Fruit fly (Drosophila melanogaster): ENCODE data around the gene NijA.

Gene NijA

DNA sequence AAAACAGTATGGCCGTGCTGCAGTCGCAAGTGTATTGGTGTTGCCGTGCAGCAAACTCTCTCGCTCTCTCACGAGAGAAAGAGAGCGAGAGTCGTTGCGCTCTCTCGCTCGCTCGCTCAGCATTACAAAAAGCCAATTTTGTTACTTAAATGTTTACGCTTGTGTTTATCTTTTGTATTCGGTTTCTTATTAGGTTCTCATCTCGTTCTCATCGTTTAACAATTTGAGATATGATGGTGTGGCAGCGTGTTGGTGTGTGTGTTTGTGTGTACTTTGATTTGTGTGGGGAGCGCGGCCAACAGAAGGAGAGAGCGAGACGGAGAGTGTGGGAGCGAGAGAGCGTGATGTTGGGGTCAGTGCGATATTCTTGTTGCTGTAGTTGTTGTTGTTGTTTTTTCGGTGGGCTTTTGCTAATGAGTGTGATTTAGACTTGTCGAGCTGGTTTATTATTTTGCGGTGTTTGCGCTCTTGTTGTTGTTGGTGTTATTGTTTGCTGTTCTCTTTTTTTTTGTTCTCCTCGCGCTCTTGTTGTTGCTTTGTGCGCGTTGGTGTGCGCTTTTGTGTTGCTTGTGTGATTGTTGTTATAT, 40.5 kb upstream of the NijA start (continued):
- TF ChIP-seq kni (GFP tag; optimal IDR thresholded peaks at IDR 0.05) (peak; percentile 95), nerfin-2 (GFP tag; IDR thresholded peaks at IDR 0.05; ENCODE audit: partially characterized antibody) (no peak), CG3407 (GFP tag; optimal IDR thresholded peaks at IDR 0.05) (peak; percentile 58), dimm (GFP tag; IDR thresholded peaks at IDR 0.05) (no peak), CG16779 (GFP tag; IDR thresholded peaks at IDR 0.05) (no peak), CG30020 (tag; optimal IDR thresholded peaks at IDR 0.05) (no peak), CG17829 (tag; optimal IDR thresholded peaks at IDR 0.05) (peak; percentile 26), CG15514 (GFP tag; optimal IDR thresholded peaks at IDR 0.05) (peak; percentile 67), fd3F (GFP tag; optimal IDR thresholded peaks at IDR 0.05) (no peak), BtbVII (GFP tag; optimal IDR thresholded peaks at IDR 0.05) (peak; percentile 65), bigmax (GFP tag; optimal IDR thresholded peaks at IDR 0.05) (no peak), Tbp (GFP tag; optimal IDR thresholded peaks at IDR 0.05) (no peak), CG7928 (GFP tag; optimal IDR thresholded peaks at IDR 0.05) (no peak), CG33557 (GFP tag; optimal IDR thresholded peaks at IDR 0.05) (peak; percentile 55), emc (GFP tag; optimal IDR thresholded peaks at IDR 0.05) (no peak), CG11085 (GFP tag; IDR thresholded peaks at IDR 0.05) (no peak), tna (GFP tag; IDR thresholded peaks at IDR 0.05; ENCODE audit: partially characterized antibody) (no peak), yki (optimal IDR thresholded peaks at IDR 0.05) (peak; percentile 93), Lim3 (GFP tag; IDR thresholded peaks at IDR 0.05) (no peak), CG3281 (GFP tag; optimal IDR thresholded peaks at IDR 0.05) (peak; percentile 35), CG7372 (GFP tag; IDR thresholded peaks at IDR 0.05) (no peak), ewg (GFP tag; optimal IDR thresholded peaks at IDR 0.05) (no peak), CG31365 (tag; optimal IDR thresholded peaks at IDR 0.05) (peak; percentile 23), Mes4 (GFP tag; optimal IDR thresholded peaks at IDR 0.05) (no peak), fd64A (GFP tag; optimal IDR thresholded peaks at IDR 0.05) (peak; percentile 63), CG8290 (GFP tag; optimal IDR thresholded peaks at IDR 0.05) (no peak), CG8290 (tag; optimal IDR thresholded peaks at IDR 0.05) (peak; percentile 35 to 56), CG10267 (tag; optimal IDR thresholded peaks at IDR 0.05) (no peak), CG6765 (GFP tag; optimal IDR thresholded peaks at IDR 0.05) (peak; percentile 20), CG2199 (GFP tag; IDR thresholded peaks at IDR 0.05) (no peak; the same call in 1 of the 3 replicates), lilli (GFP tag; optimal IDR thresholded peaks at IDR 0.05) (no peak), NC2α (GFP tag; optimal IDR thresholded peaks at IDR 0.05) (no peak), sisA (GFP tag; IDR thresholded peaks at IDR 0.05) (no peak), CG7556 (GFP tag; optimal IDR thresholded peaks at IDR 0.05) (no peak), CG7963 (GFP tag; IDR thresholded peaks at IDR 0.05; ENCODE audit: partially characterized antibody) (no peak), CG12769 (tag; optimal IDR thresholded peaks at IDR 0.05) (peak; percentile 75), CG31388 (GFP tag; optimal IDR thresholded peaks at IDR 0.05) (no peak), Jarid2 (GFP tag; optimal IDR thresholded peaks at IDR 0.05) (peak; percentile 57), CG10979 (tag; optimal IDR thresholded peaks at IDR 0.05) (peak; percentile 23), CG2202 (tag; optimal IDR thresholded peaks at IDR 0.05) (no peak), Ptx1 (GFP tag; IDR thresholded peaks at IDR 0.05) (peak; percentile 22; the same call in 1 of the 2 replicates), CG11398 (GFP tag; optimal IDR thresholded peaks at IDR 0.05) (no peak), CG1647 (GFP tag; optimal IDR thresholded peaks at IDR 0.05) (no peak), Xbp1 (GFP tag; optimal IDR thresholded peaks at IDR 0.05) (no peak), HLHmδ (GFP tag; optimal IDR thresholded peaks at IDR 0.05) (peak; percentile 58), H2.0 (GFP tag; IDR thresholded peaks at IDR 0.05) (no peak), CG1233 (GFP tag; optimal IDR thresholded peaks at IDR 0.05) (peak; percentile 42), CG4328 (GFP tag; optimal IDR thresholded peaks at IDR 0.05) (peak; percentile 32), lola (GFP tag; optimal IDR thresholded peaks at IDR 0.05) (no peak), CG2678 (tag; optimal IDR thresholded peaks at IDR 0.05) (peak; percentile 56), Ets97D (GFP tag; optimal IDR thresholded peaks at IDR 0.05) (no peak)
